Worm (Caenorhabditis elegans): Measurements from ENCODE around the gene C45B11.6.

ce11 chrV:11010768-11011167 lies 33.1 kb upstream of the C45B11.6 start:
- TF ChIP-seq lsy-2 (tag; optimal IDR thresholded peaks at IDR 0.05) (no peak), lin-13 (tag; optimal IDR thresholded peaks at IDR 0.05) (no peak), ham-2 (GFP tag; optimal IDR thresholded peaks at IDR 0.05) (no peak), tbx-8 (GFP tag; optimal IDR thresholded peaks at IDR 0.05) (no peak), unc-39 (tag; optimal IDR thresholded peaks at IDR 0.05) (no peak), drap-1 (GFP tag; optimal IDR thresholded peaks at IDR 0.05) (no peak), snpc-4 (tag; optimal IDR thresholded peaks at IDR 0.05) (no peak), pha-4 (tag; optimal IDR thresholded peaks at IDR 0.05) (no peak)

Data from whole organism, mixed stage, embryonic.